Fruit fly (Drosophila melanogaster) whole organism, prepupa: Measurements from ENCODE around the gene CG42751.

ENCODE experiments used
- Blimp-1 ChIP-seq: fragments of 200-800 bp; sonication (Bioruptor generic); optimal IDR thresholded peaks from 3 replicates; lab custom pipeline; 2017; ENCODE audit warnings: missing biosample characterization, missing genetic modification characterization, mild to moderate bottlenecking, moderate library complexity, missing genetic modification reagents
- CG10631 ChIP-seq: fragments of 200-800 bp; sonication (Bioruptor generic); optimal IDR thresholded peaks from 2 replicates; lab custom pipeline; 2016; ENCODE audit warnings: missing biosample characterization, missing genetic modification characterization
- CG11294 ChIP-seq: fragments of 200-800 bp; sonication (Bioruptor generic); IDR thresholded peaks from 2 replicates; pipeline ENCODE4 v1.3.6; 2022; ENCODE audit warnings: missing biosample characterization, missing genetic modification characterization
- CG11902 ChIP-seq: fragments of 200-800 bp; sonication (Bioruptor generic); optimal IDR thresholded peaks from 3 replicates; lab custom pipeline; 2016; ENCODE audit warnings: missing biosample characterization, missing genetic modification characterization
- CG15336 ChIP-seq: fragments of 200-800 bp; sonication (Bioruptor generic); IDR thresholded peaks from 2 replicates; pipeline ENCODE4 v1.3.6; 2022; ENCODE audit warnings: missing biosample characterization, missing genetic modification characterization
- CG1621 ChIP-seq: fragments of 200-800 bp; sonication (Bioruptor generic); optimal IDR thresholded peaks from 3 replicates; lab custom pipeline; 2018; ENCODE audit warnings: missing biosample characterization, mild to moderate bottlenecking, missing genetic modification characterization
- CG16779 ChIP-seq: fragments of 200-800 bp; sonication (Bioruptor generic); optimal IDR thresholded peaks from 3 replicates; lab custom pipeline; 2017; ENCODE audit warnings: missing biosample characterization, mild to moderate bottlenecking, missing genetic modification characterization
- CG32006 ChIP-seq: fragments of 200-800 bp; sonication (Bioruptor generic); optimal IDR thresholded peaks from 3 replicates; lab custom pipeline; 2017; ENCODE audit warnings: missing biosample characterization, mild to moderate bottlenecking, missing genetic modification characterization
- CG34406 ChIP-seq: fragments of 200-800 bp; sonication (Bioruptor generic); optimal IDR thresholded peaks from 3 replicates; lab custom pipeline; 2016; ENCODE audit warnings: missing biosample characterization, missing genetic modification characterization
- CG3919 ChIP-seq: fragments of 200-800 bp; sonication (Bioruptor generic); optimal IDR thresholded peaks from 3 replicates; lab custom pipeline; 2016; ENCODE audit warnings: missing biosample characterization, missing genetic modification characterization
- CG4318 ChIP-seq: fragments of 200-800 bp; sonication (Bioruptor generic); optimal IDR thresholded peaks from 3 replicates; lab custom pipeline; 2017; ENCODE audit warnings: missing biosample characterization, mild to moderate bottlenecking, missing genetic modification characterization
- CG6163 ChIP-seq: fragments of 200-800 bp; sonication (Bioruptor generic); IDR thresholded peaks from 3 replicates; pipeline ENCODE4 v1.3.6; 2022; ENCODE audit warnings: missing biosample characterization, missing genetic modification characterization
- CG6792 ChIP-seq: fragments of 200-800 bp; sonication (Bioruptor generic); optimal IDR thresholded peaks from 3 replicates; lab custom pipeline; 2016; ENCODE audit warnings: missing biosample characterization, missing genetic modification characterization
- CG6808 ChIP-seq: fragments of 200-800 bp; sonication (Bioruptor generic); optimal IDR thresholded peaks from 3 replicates; lab custom pipeline; 2017; ENCODE audit warnings: missing biosample characterization, missing genetic modification characterization, mild to moderate bottlenecking, moderate library complexity, missing genetic modification reagents
- CG6854 ChIP-seq: fragments of 200-800 bp; sonication (Bioruptor generic); optimal IDR thresholded peaks from 2 replicates; lab custom pipeline; 2017; ENCODE audit warnings: missing biosample characterization, mild to moderate bottlenecking, missing genetic modification characterization
- CG7368 ChIP-seq: fragments of 200-800 bp; sonication (Bioruptor generic); optimal IDR thresholded peaks from 3 replicates; lab custom pipeline; 2016; ENCODE audit warnings: missing biosample characterization, missing genetic modification characterization
- CG8119 ChIP-seq: fragments of 200-800 bp; sonication (Bioruptor generic); IDR thresholded peaks from 3 replicates; pipeline ENCODE4 v1.3.6; 2022; ENCODE audit warnings: missing biosample characterization, missing genetic modification characterization
- Eip75B ChIP-seq: fragments of 200-800 bp; sonication (Bioruptor generic); optimal IDR thresholded peaks from 3 replicates; lab custom pipeline; 2016; ENCODE audit warnings: missing biosample characterization, missing genetic modification characterization
- Eip78C ChIP-seq: fragments of 200-800 bp; sonication (Bioruptor generic); peaks from one replicate; lab custom pipeline; 2016; ENCODE audit warnings: missing biosample characterization, missing genetic modification characterization
- Eip93F ChIP-seq: fragments of 200-800 bp; sonication (Bioruptor generic); optimal IDR thresholded peaks from 2 replicates; lab custom pipeline; 2016; ENCODE audit warnings: missing biosample characterization, mild to moderate bottlenecking, missing genetic modification characterization
- Ets21C ChIP-seq: fragments of 200-800 bp; sonication (Bioruptor generic); optimal IDR thresholded peaks from 3 replicates; lab custom pipeline; 2016; ENCODE audit warnings: missing biosample characterization, missing genetic modification characterization
- Ets96B ChIP-seq: fragments of 200-800 bp; optimal IDR thresholded peaks from 2 replicates; lab custom pipeline; 2019; ENCODE audit warnings: missing biosample characterization, mild to moderate bottlenecking, missing genetic modification characterization, moderate library complexity
- Gug ChIP-seq: fragments of 200-800 bp; sonication (Bioruptor generic); IDR thresholded peaks from 2 replicates; pipeline ENCODE4 v1.3.6; 2022; ENCODE audit warnings: missing biosample characterization, missing genetic modification characterization
- Hr38 ChIP-seq: sonication (Bioruptor generic); optimal IDR thresholded peaks from 2 replicates; lab custom pipeline; 2016; ENCODE audit warnings: missing biosample characterization, missing genetic modification characterization
- Hr39 ChIP-seq: fragments of 200-800 bp; sonication (Bioruptor generic); optimal IDR thresholded peaks from 2 replicates; lab custom pipeline; 2016; ENCODE audit warnings: missing biosample characterization, missing genetic modification characterization
- Hr4 ChIP-seq: fragments of 200-800 bp; sonication (Bioruptor generic); optimal IDR thresholded peaks from 3 replicates; lab custom pipeline; 2016; ENCODE audit warnings: missing biosample characterization, missing genetic modification characterization
- Lpt ChIP-seq: fragments of 200-800 bp; sonication (Bioruptor generic); optimal IDR thresholded peaks from 3 replicates; lab custom pipeline; 2016; ENCODE audit warnings: missing biosample characterization, missing genetic modification characterization
- OdsH ChIP-seq: fragments of 200-800 bp; sonication (Bioruptor generic); optimal IDR thresholded peaks from 3 replicates; lab custom pipeline; 2016; ENCODE audit warnings: missing biosample characterization, missing genetic modification characterization
- Smox ChIP-seq: fragments of 200-800 bp; sonication (Bioruptor generic); optimal IDR thresholded peaks from 3 replicates; lab custom pipeline; 2016; ENCODE audit warnings: missing biosample characterization, missing genetic modification characterization
- Sox102F ChIP-seq: fragments of 200-800 bp; sonication (Bioruptor generic); optimal IDR thresholded peaks from 2 replicates; lab custom pipeline; 2016; ENCODE audit warnings: missing biosample characterization, mild to moderate bottlenecking, missing genetic modification characterization
- Sox14 ChIP-seq: fragments of 200-800 bp; sonication (Bioruptor generic); optimal IDR thresholded peaks from 3 replicates; lab custom pipeline; 2016; ENCODE audit warnings: missing biosample characterization, missing genetic modification characterization
- Sox15 ChIP-seq: fragments of 200-800 bp; sonication (Bioruptor generic); optimal IDR thresholded peaks from 3 replicates; lab custom pipeline; 2016; ENCODE audit warnings: missing biosample characterization, missing genetic modification characterization
- achi ChIP-seq: fragments of 200-800 bp; sonication (Bioruptor generic); optimal IDR thresholded peaks from 3 replicates; lab custom pipeline; 2016; ENCODE audit warnings: missing biosample characterization, missing genetic modification characterization
- acj6 ChIP-seq: fragments of 200-800 bp; sonication (Bioruptor generic); optimal IDR thresholded peaks from 3 replicates; lab custom pipeline; 2016; ENCODE audit warnings: missing biosample characterization, missing genetic modification characterization
- dsx ChIP-seq: fragments of 200-800 bp; optimal IDR thresholded peaks from 3 replicates; lab custom pipeline; 2019; ENCODE audit warnings: missing biosample characterization, mild to moderate bottlenecking, missing genetic modification characterization, moderate library complexity; ENCODE audit not compliant: poor library complexity, severe bottlenecking
- eg ChIP-seq: fragments of 200-800 bp; sonication (Bioruptor generic); IDR thresholded peaks from 3 replicates; pipeline ENCODE4 v1.3.6; 2022; ENCODE audit warnings: missing biosample characterization, missing genetic modification characterization
- esn ChIP-seq: fragments of 200-800 bp; sonication (Bioruptor generic); optimal IDR thresholded peaks from 2 replicates; lab custom pipeline; 2016; ENCODE audit warnings: missing biosample characterization, mild to moderate bottlenecking, missing genetic modification characterization, moderate library complexity
- fd59A ChIP-seq: fragments of 200-800 bp; sonication (Bioruptor generic); optimal IDR thresholded peaks from 2 replicates; lab custom pipeline; 2017; ENCODE audit warnings: missing biosample characterization, mild to moderate bottlenecking, missing genetic modification characterization, missing genetic modification reagents
- fd85E ChIP-seq: fragments of 200-800 bp; sonication (Bioruptor generic); optimal IDR thresholded peaks from 3 replicates; lab custom pipeline; 2016; ENCODE audit warnings: missing biosample characterization, missing genetic modification characterization
- lz ChIP-seq: fragments of 200-800 bp; sonication (Bioruptor generic); optimal IDR thresholded peaks from 3 replicates; lab custom pipeline; 2016; ENCODE audit warnings: missing biosample characterization, missing genetic modification characterization
- net ChIP-seq: fragments of 200-800 bp; sonication (Bioruptor generic); optimal IDR thresholded peaks from 3 replicates; lab custom pipeline; 2016; ENCODE audit warnings: missing biosample characterization, missing genetic modification characterization
- pdm3 ChIP-seq: fragments of 200-800 bp; sonication (Bioruptor generic); optimal IDR thresholded peaks from 3 replicates; lab custom pipeline; 2016; ENCODE audit warnings: missing biosample characterization, missing genetic modification characterization
- spab ChIP-seq: fragments of 200-800 bp; sonication (Bioruptor generic); optimal IDR thresholded peaks from 2 replicates; lab custom pipeline; 2017; ENCODE audit warnings: missing biosample characterization, mild to moderate bottlenecking, missing genetic modification characterization, missing genetic modification reagents
- svp ChIP-seq: fragments of 200-800 bp; sonication (Bioruptor generic); peaks from one replicate; lab custom pipeline; 2016; ENCODE audit warnings: missing biosample characterization, missing genetic modification characterization
- topi ChIP-seq: fragments of 200-800 bp; sonication (Bioruptor generic); optimal IDR thresholded peaks from 3 replicates; lab custom pipeline; 2016; ENCODE audit warnings: missing biosample characterization, missing genetic modification characterization
- vri ChIP-seq: fragments of 200-800 bp; sonication (Bioruptor generic); optimal IDR thresholded peaks from 3 replicates; lab custom pipeline; 2016; ENCODE audit warnings: missing biosample characterization, mild to moderate bottlenecking, missing genetic modification characterization

CG42751 gene

dm6 chr2L:11807697-11808226 is 45.5 kb upstream of the CG42751 start (continued):
- no peak for TF ChIP-seq CG11294
- peak; percentile 11 for TF ChIP-seq achi (GFP tag; lab: Kevin White, UChicago)
- peak; percentile 54 for TF ChIP-seq vri (GFP tag; lab: Kevin White, UChicago)
- TF ChIP-seq CG1621 (tag; lab: Kevin White, UChicago) = peak; percentile 78
- no peak for TF ChIP-seq Hr39 (GFP tag; lab: Kevin White, UChicago)
- no peak for TF ChIP-seq CG32006
- no peak for TF ChIP-seq CG4318 (GFP tag; lab: Kevin White, UChicago)
- TF ChIP-seq CG34406 (GFP tag; lab: Kevin White, UChicago) = no peak
- TF ChIP-seq eg (GFP tag; lab: Robert Waterston, UW) = peak; percentile 63
- peak; percentile 85 for TF ChIP-seq CG6163 (GFP tag; lab: Robert Waterston, UW)
- peak; percentile 16 for TF ChIP-seq Ets96B
- TF ChIP-seq Sox15 = no peak
- no peak for TF ChIP-seq CG6792
- no peak for TF ChIP-seq fd59A (GFP tag; lab: Kevin White, UChicago)
- no peak for TF ChIP-seq spab
- TF ChIP-seq Sox14 (GFP tag; lab: Kevin White, UChicago) = peak; percentile 65
- TF ChIP-seq CG8119 (GFP tag; lab: Robert Waterston, UW) = 0 out of 3 replicates have a peak, but pooled peaks have one; percentile 43
- peak; percentile 39 for TF ChIP-seq CG3919 (GFP tag; lab: Kevin White, UChicago)
- peak; percentile 8 for TF ChIP-seq esn (GFP tag; lab: Kevin White, UChicago)
- TF ChIP-seq, all 60 proteins: peak for 30

- TF ChIP-seq Sox14 (GFP tag; lab: Kevin White, UChicago) (no peak), fd59A (GFP tag; lab: Kevin White, UChicago) (peak; percentile 1), CG15336 (no peak), Blimp-1 (GFP tag; lab: Kevin White, UChicago) (no peak), net (GFP tag; lab: Kevin White, UChicago) (no peak), CG11902 (GFP tag; lab: Kevin White, UChicago) (no peak), Eip78C (GFP tag; lab: Kevin White, UChicago) (no peak), topi (no peak), CG6854 (GFP tag; lab: Kevin White, UChicago) (no peak), esn (GFP tag; lab: Kevin White, UChicago) (no peak), Hr4 (GFP tag; lab: Kevin White, UChicago) (peak; percentile 6), CG16779 (tag; lab: Kevin White, UChicago) (no peak), Smox (GFP tag; lab: Kevin White, UChicago) (peak; percentile 23), CG32006 (peak; percentile 25), acj6 (no peak), Sox15 (no peak), Ets96B (no peak), dsx (GFP tag; lab: Kevin White, UChicago) (no peak), Eip75B (GFP tag; lab: Kevin White, UChicago) (no peak), Hr38 (GFP tag; lab: Kevin White, UChicago) (no peak), fd85E (no peak), Eip93F (GFP tag; lab: Kevin White, UChicago) (no peak)
Observed at dm6 chr2L:11808327-11808701, 44.9 kb upstream of the CG42751 start.

dm6 chr2L:11808702-11809583 is 44.3 kb upstream of the CG42751 start, which contains the start of gene crol:
Gene crol (minus strand): TSS chr2L:11809438.
- TF ChIP-seq pdm3 (GFP tag; lab: Kevin White, UChicago) (peak; percentile 6), fd59A (GFP tag; lab: Kevin White, UChicago) (no peak), CG32006 (no peak), Lpt (peak; percentile 47), CG6808 (GFP tag; lab: Kevin White, UChicago) (peak; percentile 28), Sox14 (GFP tag; lab: Kevin White, UChicago) (peak; percentile 8), CG10631 (GFP tag; lab: Kevin White, UChicago) (no peak), net (GFP tag; lab: Kevin White, UChicago) (no peak), Gug (no peak), Ets21C (GFP tag; lab: Kevin White, UChicago) (no peak), vri (GFP tag; lab: Kevin White, UChicago) (peak; percentile 71), Eip78C (GFP tag; lab: Kevin White, UChicago) (peak; percentile 85), dsx (GFP tag; lab: Kevin White, UChicago) (peak; percentile 17), topi (no peak), svp (GFP tag; lab: Kevin White, UChicago) (no peak), lz (no peak), CG11294 (no peak), OdsH (peak; percentile 15), CG7368 (GFP tag; lab: Kevin White, UChicago) (no peak), Sox102F (GFP tag; lab: Kevin White, UChicago) (no peak)
